Fruit fly (Drosophila melanogaster) whole organism, pupa: ENCODE results near the gene Cby.
A peak's percentile ranks its signal among the peaks of the same experiment; 100 is the strongest.

Experiments used
- CG10348 ChIP-seq: fragments of 200-800 bp; sonication (Bioruptor generic); IDR thresholded peaks from 2 replicates; pipeline ENCODE4 v1.3.6; 2022; ENCODE audit warnings: missing biosample characterization, missing genetic modification characterization
- CG12605 ChIP-seq: fragments of 200-800 bp; sonication (Bioruptor generic); IDR thresholded peaks from 2 replicates; pipeline ENCODE4 v1.3.6; 2022; ENCODE audit warnings: missing biosample characterization, missing genetic modification characterization
- CG13204 ChIP-seq: fragments of 200-800 bp; sonication (Bioruptor generic); optimal IDR thresholded peaks from 2 replicates; lab custom pipeline; 2018; ENCODE audit warnings: missing biosample characterization, mild to moderate bottlenecking, missing genetic modification characterization, moderate library complexity
- CG14655 ChIP-seq: fragments of 200-800 bp; sonication (Bioruptor generic); optimal IDR thresholded peaks from 3 replicates; lab custom pipeline; 2017; ENCODE audit warnings: mild to moderate bottlenecking, missing biosample characterization, missing genetic modification reagents, missing genetic modification characterization
- CG15710 ChIP-seq: fragments of 200-800 bp; sonication (Bioruptor generic); optimal IDR thresholded peaks from 2 replicates; lab custom pipeline; 2018; ENCODE audit warnings: missing biosample characterization, mild to moderate bottlenecking, missing genetic modification characterization, moderate library complexity
- CG17806 ChIP-seq: fragments of 200-800 bp; sonication (Bioruptor generic); optimal IDR thresholded peaks from 2 replicates; lab custom pipeline; 2018; ENCODE audit warnings: missing biosample characterization, mild to moderate bottlenecking, missing genetic modification characterization, moderate library complexity
- CG32121 ChIP-seq: fragments of 200-800 bp; sonication (Bioruptor generic); IDR thresholded peaks from 2 replicates; pipeline ENCODE4 v1.3.6; 2022; ENCODE audit warnings: missing biosample characterization, missing genetic modification characterization
- CG34367 ChIP-seq: fragments of 200-800 bp; sonication (Bioruptor generic); optimal IDR thresholded peaks from 2 replicates; lab custom pipeline; 2018; ENCODE audit warnings: missing biosample characterization, mild to moderate bottlenecking, missing genetic modification characterization
- CG4496 ChIP-seq: fragments of 200-800 bp; sonication (Bioruptor generic); IDR thresholded peaks from 3 replicates; pipeline ENCODE4 v1.3.6; 2022; ENCODE audit warnings: missing biosample characterization, missing genetic modification characterization
- CG8159 ChIP-seq: fragments of 200-800 bp; sonication (Bioruptor generic); optimal IDR thresholded peaks from 3 replicates; lab custom pipeline; 2018; ENCODE audit warnings: missing biosample characterization, mild to moderate bottlenecking, missing genetic modification characterization, moderate library complexity
- CG8301 ChIP-seq: fragments of 200-800 bp; sonication (Bioruptor generic); optimal IDR thresholded peaks from 2 replicates; lab custom pipeline; 2018; ENCODE audit warnings: missing biosample characterization, mild to moderate bottlenecking, missing genetic modification characterization
- CG9948 ChIP-seq: fragments of 200-800 bp; sonication (Bioruptor generic); optimal IDR thresholded peaks from 2 replicates; lab custom pipeline; 2018; ENCODE audit warnings: missing biosample characterization, mild to moderate bottlenecking, missing genetic modification characterization, moderate library complexity
- D1 ChIP-seq: fragments of 200-800 bp; sonication (Bioruptor generic); optimal IDR thresholded peaks from 2 replicates; lab custom pipeline; 2018; ENCODE audit warnings: missing biosample characterization, mild to moderate bottlenecking, missing genetic modification characterization, moderate library complexity
- EcR ChIP-seq: fragments of 200-800 bp; sonication (Bioruptor generic); optimal IDR thresholded peaks from 3 replicates; lab custom pipeline; 2019; ENCODE audit warnings: missing biosample characterization, missing genetic modification characterization, mild to moderate bottlenecking, moderate library complexity, missing genetic modification reagents
- Ets98B ChIP-seq: fragments of 200-800 bp; sonication (Bioruptor generic); IDR thresholded peaks from 2 replicates; pipeline ENCODE4 v1.3.6; 2022; ENCODE audit warnings: missing biosample characterization, missing genetic modification characterization
- Pif1A ChIP-seq: fragments of 200-800 bp; sonication (Bioruptor generic); optimal IDR thresholded peaks from 3 replicates; lab custom pipeline; 2016; ENCODE audit warnings: missing biosample characterization, missing genetic modification characterization
- Pif1B ChIP-seq: fragments of 200-800 bp; sonication (Bioruptor generic); optimal IDR thresholded peaks from 3 replicates; lab custom pipeline; 2016; ENCODE audit warnings: missing biosample characterization, missing genetic modification characterization
- Snoo ChIP-seq: fragments of 200-800 bp; sonication (Bioruptor generic); optimal IDR thresholded peaks from 3 replicates; lab custom pipeline; 2017; ENCODE audit warnings: missing biosample characterization, mild to moderate bottlenecking, missing genetic modification characterization, inconsistent platforms
- fd96Ca ChIP-seq: fragments of 200-800 bp; sonication (Bioruptor generic); IDR thresholded peaks from 3 replicates; pipeline ENCODE4 v1.3.6; 2022; ENCODE audit warnings: missing biosample characterization, missing genetic modification characterization
- gl ChIP-seq: fragments of 200-800 bp; sonication (Bioruptor generic); optimal IDR thresholded peaks from 2 replicates; lab custom pipeline; 2018; ENCODE audit warnings: missing biosample characterization, mild to moderate bottlenecking, missing genetic modification characterization
- rn ChIP-seq: fragments of 200-800 bp; sonication (Bioruptor generic); IDR thresholded peaks from 2 replicates; pipeline ENCODE4 v1.3.6; 2022; ENCODE audit warnings: missing biosample characterization, missing genetic modification characterization

Gene Cby

dm6 chr3R:21889945-21890344 is 22.1 kb downstream of the Cby start:
- no peak for TF ChIP-seq Pif1A (GFP tag; lab: Kevin White, UChicago)
- TF ChIP-seq CG13204 (GFP tag; lab: Kevin White, UChicago) = peak; percentile 0
- no peak for TF ChIP-seq CG17806 (tag; lab: Kevin White, UChicago)
- peak; percentile 96 for TF ChIP-seq EcR (GFP tag; lab: Kevin White, UChicago)

dm6 chr3R:21890739-21891138 is 22.9 kb downstream of the Cby start:
- TF ChIP-seq CG8159 (tag; lab: Kevin White, UChicago) = no peak
- no peak for TF ChIP-seq CG12605 (GFP tag; lab: Robert Waterston, UW)
- TF ChIP-seq fd96Ca (GFP tag; lab: Robert Waterston, UW) = no peak
- TF ChIP-seq gl (tag; lab: Kevin White, UChicago) = no peak
- TF ChIP-seq CG13204 (GFP tag; lab: Kevin White, UChicago) = no peak
- 0 out of 2 replicates have a peak, but pooled peaks have one; percentile 16 for TF ChIP-seq rn (GFP tag; lab: Robert Waterston, UW)
- no peak for TF ChIP-seq Pif1B
- TF ChIP-seq EcR (GFP tag; lab: Kevin White, UChicago) = peak; percentile 89
- no peak for TF ChIP-seq CG34367 (tag; lab: Kevin White, UChicago)
- peak; percentile 32 for TF ChIP-seq CG14655
- no peak for TF ChIP-seq CG15710 (tag; lab: Kevin White, UChicago)
- TF ChIP-seq CG4496 (GFP tag; lab: Robert Waterston, UW) = no peak; the same call in 2 of the 3 replicates

DNA sequence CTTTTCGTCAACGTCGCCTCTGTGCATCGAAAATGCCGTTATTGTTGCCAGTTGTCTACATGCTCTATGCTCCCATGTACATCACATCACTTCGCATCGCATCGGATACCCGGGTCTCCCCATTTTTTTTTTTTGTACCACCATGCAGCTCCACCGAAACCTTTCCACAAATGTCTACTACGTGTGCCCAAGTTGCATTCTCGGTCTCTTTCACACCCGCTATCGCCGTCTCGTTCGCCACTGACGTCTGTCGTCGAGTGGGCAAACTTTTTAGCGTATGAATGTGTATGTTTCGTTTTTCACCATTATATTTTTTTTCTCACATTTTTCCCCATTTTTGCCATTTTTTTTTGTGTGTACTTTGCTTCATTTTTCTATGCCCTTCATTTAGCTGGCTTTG is 24.6 kb downstream of the Cby start:
- TF ChIP-seq CG4496 (GFP tag; lab: Robert Waterston, UW) = peak; percentile 40; the same call in 1 of the 3 replicates
- TF ChIP-seq CG15710 (tag; lab: Kevin White, UChicago) = peak; percentile 2
- peak; percentile 51 for TF ChIP-seq CG13204 (GFP tag; lab: Kevin White, UChicago)
- TF ChIP-seq gl (tag; lab: Kevin White, UChicago) = peak; percentile 8
- no peak for TF ChIP-seq EcR (GFP tag; lab: Kevin White, UChicago)
- TF ChIP-seq Pif1B = peak; percentile 11
- no peak for TF ChIP-seq CG8301 (tag; lab: Kevin White, UChicago)

dm6 chr3R:21893929-21894328 is 26.1 kb downstream of the Cby start:
- TF ChIP-seq rn (GFP tag; lab: Robert Waterston, UW) (peak; percentile 78), CG32121 (peak; percentile 86), Snoo (tag; lab: Kevin White, UChicago) (peak; percentile 32), CG8301 (tag; lab: Kevin White, UChicago) (peak; percentile 92), CG12605 (GFP tag; lab: Robert Waterston, UW) (peak; percentile 84), CG8159 (tag; lab: Kevin White, UChicago) (peak; percentile 85), gl (tag; lab: Kevin White, UChicago) (peak; percentile 62), Pif1B (peak; percentile 72), D1 (tag; lab: Kevin White, UChicago) (peak; percentile 80), CG15710 (tag; lab: Kevin White, UChicago) (peak; percentile 80), CG9948 (tag; lab: Kevin White, UChicago) (peak; percentile 87), Pif1A (GFP tag; lab: Kevin White, UChicago) (peak; percentile 81), Ets98B (GFP tag; lab: Robert Waterston, UW) (peak; percentile 85), CG4496 (GFP tag; lab: Robert Waterston, UW) (peak; percentile 90), fd96Ca (GFP tag; lab: Robert Waterston, UW) (peak; percentile 68; the same call in 2 of the 3 replicates), CG34367 (tag; lab: Kevin White, UChicago) (peak; percentile 78), CG13204 (GFP tag; lab: Kevin White, UChicago) (peak; percentile 59), CG17806 (tag; lab: Kevin White, UChicago) (peak; percentile 85), CG14655 (peak; percentile 93), CG10348 (GFP tag; lab: Robert Waterston, UW) (0 out of 2 replicates have a peak, but pooled peaks have one; percentile 29), EcR (GFP tag; lab: Kevin White, UChicago) (peak; percentile 42)
- TF ChIP-seq, all 21 proteins: peak for 21

dm6 chr3R:21895961-21896875 is 28.4 kb downstream of the Cby start:
- TF ChIP-seq CG4496 (GFP tag; lab: Robert Waterston, UW) (peak; percentile 41; the same call in 1 of the 3 replicates), CG14655 (peak; percentile 72), CG12605 (GFP tag; lab: Robert Waterston, UW) (peak; percentile 70), D1 (tag; lab: Kevin White, UChicago) (no peak), fd96Ca (GFP tag; lab: Robert Waterston, UW) (0 out of 3 replicates have a peak, but pooled peaks have one; percentile 9), CG13204 (GFP tag; lab: Kevin White, UChicago) (no peak), CG8159 (tag; lab: Kevin White, UChicago) (peak; percentile 56), EcR (GFP tag; lab: Kevin White, UChicago) (peak; percentile 85), CG10348 (GFP tag; lab: Robert Waterston, UW) (no peak), CG15710 (tag; lab: Kevin White, UChicago) (peak; percentile 6), CG8301 (tag; lab: Kevin White, UChicago) (peak; percentile 22), CG32121 (no peak), CG34367 (tag; lab: Kevin White, UChicago) (peak; percentile 16), Snoo (tag; lab: Kevin White, UChicago) (peak; percentile 3), Ets98B (GFP tag; lab: Robert Waterston, UW) (0 out of 2 replicates have a peak, but pooled peaks have one; percentile 13), Pif1B (no peak), Pif1A (GFP tag; lab: Kevin White, UChicago) (no peak), gl (tag; lab: Kevin White, UChicago) (peak; percentile 59), CG17806 (tag; lab: Kevin White, UChicago) (peak; percentile 43), rn (GFP tag; lab: Robert Waterston, UW) (no peak), CG9948 (tag; lab: Kevin White, UChicago) (peak; percentile 27)
- TF ChIP-seq, all 21 proteins: peak for 14
